Worm (Caenorhabditis elegans) whole organism, L2 larva: ENCODE data around the gene hpo-38.
A peak's percentile ranks its signal among the peaks of the same experiment; 100 is the strongest.

Experiments
- C34F6.9 ChIP-seq: fragments of 150-350 bp; optimal IDR thresholded peaks from 2 replicates; lab custom pipeline; 2014; ENCODE audit warnings: missing biosample characterization, missing genetic modification characterization
- F13H6.1 ChIP-seq: sonication (generic microtip); optimal IDR thresholded peaks from 2 replicates; lab custom pipeline; 2016; ENCODE audit warnings: missing genetic modification characterization, missing compliant biosample characterization
- R02D3.7 ChIP-seq: fragments of 150-350 bp; optimal IDR thresholded peaks from 2 replicates; lab custom pipeline; 2014; ENCODE audit warnings: missing biosample characterization, missing genetic modification characterization
- Y55F3AM.14 ChIP-seq: fragments of 200-800 bp; sonication (Bioruptor generic); optimal IDR thresholded peaks from 2 replicates; lab custom pipeline; 2018; ENCODE audit warnings: mild to moderate bottlenecking, missing genetic modification characterization, missing compliant biosample characterization
- ZK546.5 ChIP-seq: sonication (generic microtip); optimal IDR thresholded peaks from 2 replicates; lab custom pipeline; 2017; ENCODE audit warnings: missing biosample characterization, missing genetic modification characterization
- alr-1 ChIP-seq: fragments of 150-350 bp; optimal IDR thresholded peaks from 2 replicates; lab custom pipeline; 2014; ENCODE audit warnings: missing biosample characterization, missing genetic modification characterization
- ama-1 ChIP-seq: fragments of 150-350 bp; optimal IDR thresholded peaks from 2 replicates; lab custom pipeline; 2018; ENCODE audit warnings: inconsistent platforms
- ceh-82 ChIP-seq: fragments of 150-350 bp; optimal IDR thresholded peaks from 2 replicates; lab custom pipeline; 2014; ENCODE audit warnings: missing biosample characterization, missing genetic modification characterization
- crh-2 ChIP-seq: sonication (generic microtip); optimal IDR thresholded peaks from 2 replicates; lab custom pipeline; 2017; ENCODE audit warnings: missing biosample characterization, missing genetic modification characterization
- dmd-4 ChIP-seq: sonication (generic microtip); optimal IDR thresholded peaks from 2 replicates; lab custom pipeline; 2017; ENCODE audit warnings: missing biosample characterization, missing genetic modification characterization
- egl-27 ChIP-seq: sonication (generic microtip); optimal IDR thresholded peaks from 3 replicates; lab custom pipeline; 2017; ENCODE audit warnings: missing biosample characterization, missing genetic modification reagents, missing genetic modification characterization
- elt-1 ChIP-seq: fragments of 150-350 bp; optimal IDR thresholded peaks from 2 replicates; lab custom pipeline; 2014; ENCODE audit warnings: missing biosample characterization, missing genetic modification characterization
- elt-3 ChIP-seq: sonication (generic microtip); optimal IDR thresholded peaks from 2 replicates; lab custom pipeline; 2017; ENCODE audit warnings: missing biosample characterization, missing genetic modification characterization
- gmeb-1 ChIP-seq: fragments of 150-350 bp; optimal IDR thresholded peaks from 2 replicates; lab custom pipeline; 2014; ENCODE audit warnings: missing biosample characterization, missing genetic modification characterization
- lin-11 ChIP-seq: fragments of 150-350 bp; sonication (generic microtip); optimal IDR thresholded peaks from 2 replicates; lab custom pipeline; 2014; ENCODE audit warnings: missing biosample characterization, missing genetic modification characterization, inconsistent platforms, mixed read lengths
- lin-13 ChIP-seq: fragments of 150-350 bp; optimal IDR thresholded peaks from 2 replicates; lab custom pipeline; 2014; ENCODE audit warnings: missing biosample characterization, missing genetic modification reagents, missing genetic modification characterization
- lin-39 ChIP-seq: fragments of 150-350 bp; optimal IDR thresholded peaks from 2 replicates; lab custom pipeline; 2014; ENCODE audit warnings: missing biosample characterization, missing genetic modification reagents, missing genetic modification characterization
- lsy-2 ChIP-seq, 2 experiments: fragments of 150-350 bp in 1 of 2; sonication (generic microtip) in 1 of 2; optimal IDR thresholded peaks; 2 replicates each; lab custom pipeline; 2014 to 2017; ENCODE audit warnings: missing biosample characterization in 2 of 2, missing genetic modification characterization in 2 of 2
- mab-5 ChIP-seq: fragments of 150-350 bp; optimal IDR thresholded peaks from 2 replicates; lab custom pipeline; 2014; ENCODE audit warnings: missing biosample characterization, missing genetic modification characterization
- mbf-1 ChIP-seq: sonication (generic microtip); optimal IDR thresholded peaks from 2 replicates; lab custom pipeline; 2017; ENCODE audit warnings: missing biosample characterization, missing genetic modification characterization
- mdl-1 ChIP-seq, 2 experiments: fragments of 150-350 bp in 1 of 2; sonication (generic microtip) in 1 of 2; optimal IDR thresholded peaks; 2 replicates each; lab custom pipeline; 2017; ENCODE audit warnings: missing biosample characterization in 2 of 2, missing genetic modification characterization in 2 of 2
- nhr-11 ChIP-seq: fragments of 150-350 bp; optimal IDR thresholded peaks from 2 replicates; lab custom pipeline; 2014; ENCODE audit warnings: missing biosample characterization, missing genetic modification characterization
- nhr-12 ChIP-seq: fragments of 150-350 bp; optimal IDR thresholded peaks from 2 replicates; lab custom pipeline; 2014; ENCODE audit warnings: missing biosample characterization, missing genetic modification characterization
- nhr-129 ChIP-seq: fragments of 150-350 bp; optimal IDR thresholded peaks from 2 replicates; lab custom pipeline; 2014; ENCODE audit warnings: missing biosample characterization, missing genetic modification characterization
- nhr-21 ChIP-seq: fragments of 150-350 bp; optimal IDR thresholded peaks from 2 replicates; lab custom pipeline; 2014; ENCODE audit warnings: missing biosample characterization, missing genetic modification characterization
- nhr-23 ChIP-seq: fragments of 150-350 bp; optimal IDR thresholded peaks from 2 replicates; lab custom pipeline; 2014; ENCODE audit warnings: missing biosample characterization, missing genetic modification reagents, missing genetic modification characterization
- nhr-25 ChIP-seq: fragments of 150-350 bp; sonication (generic microtip); optimal IDR thresholded peaks from 3 replicates; lab custom pipeline; 2014; ENCODE audit warnings: missing biosample characterization, missing genetic modification characterization
- nhr-6 ChIP-seq: fragments of 150-350 bp; optimal IDR thresholded peaks from 2 replicates; lab custom pipeline; 2014; ENCODE audit warnings: missing biosample characterization, missing genetic modification characterization
- nhr-77 ChIP-seq: fragments of 150-350 bp; optimal IDR thresholded peaks from 2 replicates; lab custom pipeline; 2014; ENCODE audit warnings: missing biosample characterization, missing genetic modification characterization
- peb-1 ChIP-seq: fragments of 150-350 bp; optimal IDR thresholded peaks from 2 replicates; lab custom pipeline; 2014; ENCODE audit warnings: missing biosample characterization, missing genetic modification characterization
- skn-1 ChIP-seq: sonication (generic microtip); optimal IDR thresholded peaks from 2 replicates; lab custom pipeline; 2017; ENCODE audit warnings: missing biosample characterization, missing genetic modification characterization
- sma-9 ChIP-seq, 2 experiments: fragments of 150-350 bp in 1 of 2; sonication (generic microtip) in 1 of 2; optimal IDR thresholded peaks; 2 replicates each; lab custom pipeline; 2014 to 2016; ENCODE audit warnings: missing genetic modification characterization in 2 of 2, mild to moderate bottlenecking in 1 of 2, missing biosample characterization in 1 of 2, missing compliant biosample characterization in 1 of 2, missing genetic modification reagents in 1 of 2, moderate library complexity in 1 of 2
- snpc-4 ChIP-seq: fragments of 150-350 bp; optimal IDR thresholded peaks from 2 replicates; lab custom pipeline; 2014; ENCODE audit warnings: missing biosample characterization, missing genetic modification characterization
- unc-39 ChIP-seq: fragments of 150-350 bp; optimal IDR thresholded peaks from 2 replicates; lab custom pipeline; 2014; ENCODE audit warnings: missing biosample characterization, missing genetic modification characterization
- unc-55 ChIP-seq: fragments of 150-350 bp; sonication (generic microtip); optimal IDR thresholded peaks from 3 replicates; lab custom pipeline; 2014; ENCODE audit warnings: missing biosample characterization, missing genetic modification reagents, missing genetic modification characterization
- zag-1 ChIP-seq: fragments of 150-350 bp; optimal IDR thresholded peaks from 2 replicates; lab custom pipeline; 2014; ENCODE audit warnings: missing biosample characterization, missing genetic modification characterization
- ztf-1 ChIP-seq: fragments of 200-800 bp; sonication (Bioruptor generic); conservative IDR thresholded peaks from 2 replicates; pipeline ENCODE4 v1.3.6; 2022; ENCODE audit warnings: missing genetic modification characterization, missing compliant biosample characterization
- ztf-11 ChIP-seq: sonication (generic microtip); optimal IDR thresholded peaks from 2 replicates; lab custom pipeline; 2017; ENCODE audit warnings: missing biosample characterization, missing genetic modification characterization
- ztf-4 ChIP-seq: fragments of 150-350 bp; optimal IDR thresholded peaks from 2 replicates; lab custom pipeline; 2014; ENCODE audit warnings: missing biosample characterization, missing genetic modification characterization

The hpo-38 gene

ce11 chrIII:222508-222907 is 7.7 kb upstream of the hpo-38 start:
- no peak for TF ChIP-seq nhr-6 (tag; lab: Kevin White, UChicago)
- TF ChIP-seq sma-9 (GFP tag; optimal IDR thresholded peaks at IDR 0.05; lab: Kevin White, UChicago), result no peak
- TF ChIP-seq sma-9 (tag; optimal IDR thresholded peaks at IDR 0.05; lab: Kevin White, UChicago), result no peak
- TF ChIP-seq egl-27 (tag; lab: Kevin White, UChicago), result no peak
- TF ChIP-seq ztf-1 (GFP tag; lab: Robert Waterston, UW), result no peak
- TF ChIP-seq elt-3 (tag; lab: Kevin White, UChicago), result no peak

ce11 chrIII:227033-227432 is 3.2 kb upstream of the hpo-38 start:
- TF ChIP-seq lin-39 (no peak), crh-2 (tag; lab: Kevin White, UChicago) (no peak), elt-1 (tag; lab: Kevin White, UChicago) (no peak), nhr-11 (tag; lab: Kevin White, UChicago) (no peak), nhr-6 (tag; lab: Kevin White, UChicago) (no peak), zag-1 (tag; lab: Kevin White, UChicago) (no peak), nhr-25 (tag; lab: Kevin White, UChicago) (no peak), nhr-23 (tag; lab: Kevin White, UChicago) (no peak), mdl-1 (tag; optimal IDR thresholded peaks at IDR 0.05; lab: Kevin White, UChicago) (no peak), C34F6.9 (tag; lab: Kevin White, UChicago) (no peak), peb-1 (no peak), ceh-82 (no peak), nhr-77 (tag; lab: Kevin White, UChicago) (no peak), mbf-1 (tag; lab: Kevin White, UChicago) (no peak), unc-39 (tag; lab: Kevin White, UChicago) (no peak), sma-9 (GFP tag; optimal IDR thresholded peaks at IDR 0.05; lab: Kevin White, UChicago) (no peak), sma-9 (tag; optimal IDR thresholded peaks at IDR 0.05; lab: Kevin White, UChicago) (no peak)

- TF ChIP-seq C34F6.9 (tag; lab: Kevin White, UChicago) (peak; percentile 53), unc-55 (GFP tag; lab: Kevin White, UChicago) (peak; percentile 48), Y55F3AM.14 (GFP tag; lab: Kevin White, UChicago) (peak; percentile 64), lsy-2 (tag; optimal IDR thresholded peaks at IDR 0.05; lab: Kevin White, UChicago) (peak; percentile 64 to 79), peb-1 (no peak), lin-13 (GFP tag; lab: Kevin White, UChicago) (peak; percentile 39), skn-1 (tag; lab: Kevin White, UChicago) (no peak), nhr-11 (tag; lab: Kevin White, UChicago) (no peak), lin-11 (peak; percentile 32), ztf-1 (GFP tag; lab: Robert Waterston, UW) (no peak), mbf-1 (tag; lab: Kevin White, UChicago) (no peak), nhr-12 (tag; lab: Kevin White, UChicago) (no peak), nhr-23 (tag; lab: Kevin White, UChicago) (no peak), nhr-21 (tag; lab: Kevin White, UChicago) (peak; percentile 47), ZK546.5 (no peak), ztf-4 (tag; lab: Kevin White, UChicago) (peak; percentile 44), crh-2 (tag; lab: Kevin White, UChicago) (peak; percentile 48), gmeb-1 (tag; lab: Kevin White, UChicago) (peak; percentile 63), dmd-4 (no peak), ama-1 (no peak), alr-1 (tag; lab: Kevin White, UChicago) (no peak), unc-39 (tag; lab: Kevin White, UChicago) (no peak), nhr-77 (tag; lab: Kevin White, UChicago) (no peak), nhr-129 (tag; lab: Kevin White, UChicago) (peak; percentile 44), mdl-1 (tag; optimal IDR thresholded peaks at IDR 0.05; lab: Kevin White, UChicago) (no peak), mab-5 (tag; lab: Kevin White, UChicago) (no peak), snpc-4 (tag; lab: Kevin White, UChicago) (no peak), F13H6.1 (tag; lab: Kevin White, UChicago) (peak; percentile 62), sma-9 (GFP tag; optimal IDR thresholded peaks at IDR 0.05; lab: Kevin White, UChicago) (no peak), sma-9 (tag; optimal IDR thresholded peaks at IDR 0.05; lab: Kevin White, UChicago) (no peak), nhr-25 (tag; lab: Kevin White, UChicago) (peak; percentile 16), ztf-11 (tag; lab: Kevin White, UChicago) (no peak), R02D3.7 (tag; lab: Kevin White, UChicago) (peak; percentile 17)
Observed at ce11 chrIII:235115-235514, 4.9 kb downstream of the hpo-38 start.
